Worm (Caenorhabditis elegans) whole organism, L1 larva: ENCODE results near the gene K09F6.15.

ENCODE experiments used
- ama-1 ChIP-seq: fragments of 150-350 bp; optimal IDR thresholded peaks from 2 replicates; lab custom pipeline; 2014
- nhr-11 ChIP-seq: fragments of 150-350 bp; optimal IDR thresholded peaks from 2 replicates; lab custom pipeline; 2014; ENCODE audit warnings: missing biosample characterization, missing genetic modification characterization

DNA sequence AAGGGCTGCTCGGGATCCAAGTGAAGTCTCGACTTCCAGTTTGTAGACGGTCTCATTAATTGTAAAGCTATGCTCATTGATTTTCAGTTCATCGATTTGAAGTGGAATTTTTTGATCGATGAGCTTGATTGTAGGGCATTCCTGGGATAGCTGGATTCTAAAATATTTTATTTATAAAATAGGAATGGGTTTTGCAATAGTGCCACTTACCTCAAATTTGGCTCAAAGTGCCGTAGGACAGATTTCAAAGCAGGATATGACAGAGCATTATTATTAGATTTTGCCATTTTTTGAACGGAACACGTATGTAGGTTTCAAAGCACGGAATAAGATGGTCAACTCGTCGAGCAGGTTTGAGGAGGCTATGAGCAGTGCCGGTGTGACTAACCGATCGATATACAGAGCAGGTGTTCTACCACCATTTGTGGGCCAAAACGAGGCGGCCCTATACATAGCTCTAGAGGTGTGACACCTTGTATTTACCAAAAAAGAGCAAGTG, 18.5 kb upstream of the K09F6.15 start, which contains the start of gene fbxc-25:
- TF ChIP-seq ama-1 (lab: Kevin White, UChicago) (no peak), nhr-11 (tag; lab: Kevin White, UChicago) (no peak)
